Fruit fly (Drosophila melanogaster) whole organism, embryonic: Measurements from ENCODE around the gene CG6216.
A peak's percentile ranks its signal among the peaks of the same experiment; 100 is the strongest.

ENCODE experiments used
- Bgb ChIP-seq: fragments of 200-800 bp; sonication (Bioruptor generic); IDR thresholded peaks from 2 replicates; pipeline ENCODE4 v1.3.6; 2022; ENCODE audit warnings: missing biosample characterization, missing genetic modification characterization; ENCODE audit not compliant: partially characterized antibody
- Blimp-1 ChIP-seq: fragments of 200-800 bp; sonication (Bioruptor generic); optimal IDR thresholded peaks from 3 replicates; lab custom pipeline; 2018; ENCODE audit warnings: missing biosample characterization, missing genetic modification characterization, mild to moderate bottlenecking, moderate library complexity, missing genetic modification reagents
- CG12155 ChIP-seq: fragments of 200-800 bp; sonication (Bioruptor generic); optimal IDR thresholded peaks from 3 replicates; lab custom pipeline; 2016; ENCODE audit warnings: missing biosample characterization, missing genetic modification characterization
- CG13624 ChIP-seq: fragments of 200-800 bp; sonication (Bioruptor generic); optimal IDR thresholded peaks from 2 replicates; lab custom pipeline; 2016; ENCODE audit warnings: missing biosample characterization, missing genetic modification characterization
- CG1529 ChIP-seq: fragments of 200-800 bp; sonication (Bioruptor generic); optimal IDR thresholded peaks from 3 replicates; lab custom pipeline; 2018; ENCODE audit warnings: missing biosample characterization, missing genetic modification characterization
- CG16779 ChIP-seq: fragments of 200-800 bp; sonication (Bioruptor generic); IDR thresholded peaks from 2 replicates; pipeline ENCODE4 v1.3.6; 2022; ENCODE audit warnings: missing biosample characterization, missing genetic modification characterization
- CG17186 ChIP-seq: fragments of 200-800 bp; sonication (Bioruptor generic); optimal IDR thresholded peaks from 3 replicates; lab custom pipeline; 2017; ENCODE audit warnings: missing biosample characterization, missing genetic modification reagents, missing genetic modification characterization
- CG17612 ChIP-seq: fragments of 200-800 bp; sonication (Bioruptor generic); IDR thresholded peaks from 2 replicates; pipeline ENCODE4 v1.3.6; 2022; ENCODE audit warnings: missing biosample characterization, missing genetic modification characterization
- CG2875 ChIP-seq: fragments of 200-800 bp; sonication (Bioruptor generic); optimal IDR thresholded peaks from 2 replicates; lab custom pipeline; 2017; ENCODE audit warnings: missing biosample characterization, mild to moderate bottlenecking, missing genetic modification characterization, missing genetic modification reagents
- CG2889 ChIP-seq: fragments of 200-800 bp; sonication (Bioruptor generic); IDR thresholded peaks from 3 replicates; pipeline ENCODE4 v1.3.6; 2022; ENCODE audit warnings: missing biosample characterization, missing genetic modification characterization
- CG3065 ChIP-seq: fragments of 200-800 bp; sonication (Bioruptor generic); optimal IDR thresholded peaks from 2 replicates; lab custom pipeline; 2016; ENCODE audit warnings: missing biosample characterization, missing genetic modification characterization
- CG33557 ChIP-seq: fragments of 200-800 bp; sonication (Bioruptor generic); optimal IDR thresholded peaks from 2 replicates; lab custom pipeline; 2019; ENCODE audit warnings: missing biosample characterization, mild to moderate bottlenecking, missing genetic modification characterization, moderate library complexity
- CG4707 ChIP-seq: fragments of 200-800 bp; sonication (Bioruptor generic); optimal IDR thresholded peaks from 2 replicates; lab custom pipeline; 2018; ENCODE audit warnings: missing biosample characterization, mild to moderate bottlenecking, missing genetic modification characterization, moderate library complexity
- CG6791 ChIP-seq: fragments of 200-800 bp; sonication (Bioruptor generic); IDR thresholded peaks from 3 replicates; pipeline ENCODE4 v1.3.6; 2022; ENCODE audit warnings: missing biosample characterization, missing genetic modification characterization; ENCODE audit not compliant: partially characterized antibody
- CG7357 ChIP-seq: fragments of 200-800 bp; sonication (Bioruptor generic); IDR thresholded peaks from 3 replicates; pipeline ENCODE4 v1.3.6; 2022; ENCODE audit warnings: missing biosample characterization, missing genetic modification characterization
- CG7786 ChIP-seq: fragments of 200-800 bp; sonication (Bioruptor generic); optimal IDR thresholded peaks from 2 replicates; lab custom pipeline; 2016; ENCODE audit warnings: missing biosample characterization, missing genetic modification characterization
- CG7987 ChIP-seq: fragments of 200-800 bp; sonication (Bioruptor generic); optimal IDR thresholded peaks from 2 replicates; lab custom pipeline; 2018; ENCODE audit warnings: missing biosample characterization, mild to moderate bottlenecking, missing genetic modification characterization, moderate library complexity
- CG9817 ChIP-seq: fragments of 200-800 bp; sonication (Bioruptor generic); optimal IDR thresholded peaks from 2 replicates; lab custom pipeline; 2018; ENCODE audit warnings: missing biosample characterization, mild to moderate bottlenecking, missing genetic modification characterization, moderate library complexity
- Deaf1 ChIP-seq: fragments of 200-800 bp; optimal IDR thresholded peaks from 3 replicates; lab custom pipeline; 2019; ENCODE audit warnings: missing biosample characterization, mild to moderate bottlenecking, missing genetic modification characterization, moderate library complexity
- Doc3 ChIP-seq: fragments of 200-800 bp; sonication (Bioruptor generic); IDR thresholded peaks from 3 replicates; pipeline ENCODE4 v1.3.6; 2022; ENCODE audit warnings: missing biosample characterization, missing genetic modification characterization; ENCODE audit not compliant: partially characterized antibody
- E2f1 ChIP-seq: fragments of 200-800 bp; sonication (Bioruptor generic); IDR thresholded peaks from 2 replicates; pipeline ENCODE4 v1.3.6; 2022; ENCODE audit warnings: missing biosample characterization, missing genetic modification characterization
- Hr78 ChIP-seq, 2 experiments: fragments of 200-800 bp in 1 of 2; fragments of >200 bp in 1 of 2; sonication (Bioruptor generic) in 1 of 2; optimal IDR thresholded peaks; 2 replicates each; lab custom pipeline; 2017 to 2019; ENCODE audit warnings: missing biosample characterization in 2 of 2, missing genetic modification characterization in 2 of 2, mild to moderate bottlenecking in 1 of 2, moderate library complexity in 1 of 2
- Lhr ChIP-seq: fragments of 200-800 bp; sonication (Bioruptor generic); optimal IDR thresholded peaks from 3 replicates; lab custom pipeline; 2017; ENCODE audit warnings: mild to moderate bottlenecking, missing biosample characterization, missing genetic modification reagents, missing genetic modification characterization
- Lim3 ChIP-seq: fragments of 200-800 bp; sonication (Bioruptor generic); IDR thresholded peaks from 2 replicates; pipeline ENCODE4 v1.3.6; 2022; ENCODE audit warnings: missing biosample characterization, missing genetic modification characterization
- MTF-1 ChIP-seq: fragments of 200-800 bp; sonication (Bioruptor generic); optimal IDR thresholded peaks from 2 replicates; lab custom pipeline; 2018; ENCODE audit warnings: missing biosample characterization, mild to moderate bottlenecking, missing genetic modification characterization, borderline replicate concordance
- Med ChIP-seq: fragments of 200-800 bp; sonication (Bioruptor generic); peaks from one replicate; lab custom pipeline; 2016; ENCODE audit warnings: missing biosample characterization, missing genetic modification characterization, mild to moderate bottlenecking, inconsistent platforms, moderate library complexity
- Stat92E ChIP-seq, 3 experiments: fragments of >200 bp in 2 of 3; fragments of 200-800 bp in 1 of 3; sonication (Bioruptor generic) in 1 of 3; optimal IDR thresholded peaks; 2 replicates each; lab custom pipeline; 2017 to 2019; ENCODE audit warnings: missing biosample characterization in 3 of 3, missing genetic modification characterization in 3 of 3, mild to moderate bottlenecking in 1 of 3, moderate library complexity in 1 of 3
- Xrp1 ChIP-seq: fragments of 200-800 bp; sonication (Bioruptor generic); IDR thresholded peaks from 2 replicates; pipeline ENCODE4 v1.3.6; 2022; ENCODE audit warnings: missing biosample characterization, missing genetic modification characterization
- YL-1 ChIP-seq: fragments of 200-800 bp; sonication (Bioruptor generic); optimal IDR thresholded peaks from 3 replicates; lab custom pipeline; 2017; ENCODE audit warnings: missing biosample characterization, mild to moderate bottlenecking, missing genetic modification characterization
- cg ChIP-seq: fragments of 200-800 bp; sonication (Bioruptor generic); optimal IDR thresholded peaks from 3 replicates; lab custom pipeline; 2019; ENCODE audit warnings: missing biosample characterization, mild to moderate bottlenecking, missing genetic modification characterization, moderate library complexity
- croc ChIP-seq: fragments of 200-800 bp; sonication (Bioruptor generic); conservative IDR thresholded peaks from 3 replicates; pipeline ENCODE4 v1.3.6; 2022; ENCODE audit warnings: missing biosample characterization, missing genetic modification characterization
- cwo ChIP-seq: fragments of 200-800 bp; sonication (Bioruptor generic); optimal IDR thresholded peaks from 3 replicates; lab custom pipeline; 2017; ENCODE audit warnings: missing biosample characterization, missing genetic modification characterization, mild to moderate bottlenecking, moderate library complexity, missing genetic modification reagents
- da ChIP-seq: fragments of 200-800 bp; sonication (Bioruptor generic); optimal IDR thresholded peaks from 2 replicates; lab custom pipeline; 2016; ENCODE audit warnings: missing biosample characterization, missing genetic modification characterization
- fd96Cb ChIP-seq: fragments of 200-800 bp; sonication (Bioruptor generic); optimal IDR thresholded peaks from 2 replicates; lab custom pipeline; 2018; ENCODE audit warnings: missing biosample characterization, mild to moderate bottlenecking, missing genetic modification characterization, moderate library complexity
- ind ChIP-seq: fragments of 200-800 bp; sonication (Bioruptor generic); optimal IDR thresholded peaks from 3 replicates; lab custom pipeline; 2016; ENCODE audit warnings: missing biosample characterization, missing genetic modification characterization
- kni ChIP-seq: fragments of 200-800 bp; sonication (Bioruptor generic); optimal IDR thresholded peaks from 3 replicates; lab custom pipeline; 2017; ENCODE audit warnings: mild to moderate bottlenecking, missing biosample characterization, missing genetic modification reagents, missing genetic modification characterization
- oc ChIP-seq: fragments of 200-800 bp; sonication (Bioruptor generic); optimal IDR thresholded peaks from 2 replicates; lab custom pipeline; 2018; ENCODE audit warnings: missing biosample characterization, mild to moderate bottlenecking, missing genetic modification characterization, moderate library complexity
- pros ChIP-seq: fragments of 200-800 bp; sonication (Bioruptor generic); optimal IDR thresholded peaks from 3 replicates; lab custom pipeline; 2019; ENCODE audit warnings: missing biosample characterization, mild to moderate bottlenecking, missing genetic modification characterization, moderate library complexity
- salm ChIP-seq: fragments of 200-800 bp; sonication (Bioruptor generic); optimal IDR thresholded peaks from 2 replicates; lab custom pipeline; 2018; ENCODE audit warnings: missing biosample characterization, mild to moderate bottlenecking, missing genetic modification characterization
- schlank ChIP-seq: fragments of 200-800 bp; sonication (Bioruptor generic); optimal IDR thresholded peaks from 2 replicates; lab custom pipeline; 2018; ENCODE audit warnings: missing biosample characterization, mild to moderate bottlenecking, missing genetic modification characterization
- sd ChIP-seq: fragments of 200-800 bp; sonication (Bioruptor generic); optimal IDR thresholded peaks from 3 replicates; lab custom pipeline; 2018; ENCODE audit warnings: missing biosample characterization, mild to moderate bottlenecking, missing genetic modification characterization, moderate library complexity
- sens ChIP-seq: fragments of 200-800 bp; sonication (Bioruptor generic); peaks from one replicate; lab custom pipeline; 2016; ENCODE audit warnings: missing biosample characterization, missing genetic modification characterization
- tll ChIP-seq, 2 experiments: fragments of 200-800 bp in 1 of 2; fragments of >200 bp in 1 of 2; sonication (Bioruptor generic) in 1 of 2; optimal IDR thresholded peaks; 2 replicates each; lab custom pipeline; 2017 to 2019; ENCODE audit warnings: missing biosample characterization in 2 of 2, missing genetic modification characterization in 2 of 2, mild to moderate bottlenecking in 1 of 2, moderate library complexity in 1 of 2
- tx ChIP-seq: fragments of 200-800 bp; sonication (Bioruptor generic); optimal IDR thresholded peaks from 2 replicates; lab custom pipeline; 2016; ENCODE audit warnings: missing biosample characterization, missing genetic modification characterization
- usp ChIP-seq: fragments of >200 bp; optimal IDR thresholded peaks from 2 replicates; lab custom pipeline; 2017; ENCODE audit warnings: missing biosample characterization, missing genetic modification characterization
- vvl ChIP-seq: fragments of 200-800 bp; sonication (Bioruptor generic); IDR thresholded peaks from 2 replicates; pipeline ENCODE4 v1.3.6; 2022; ENCODE audit warnings: missing biosample characterization, missing genetic modification characterization

The CG6216 gene

dm6 chr3L:11150735-11151287 lies at the start of gene CG6216:
TSS of gene CG6216 (minus strand) at chr3L:11150785.
- TF ChIP-seq Med (peak; percentile 45), CG33557 (GFP tag; lab: Kevin White, UChicago) (peak; percentile 26), CG7786 (GFP tag; lab: Kevin White, UChicago) (no peak), salm (tag; lab: Kevin White, UChicago) (no peak), kni (peak; percentile 73), Lhr (GFP tag; lab: Kevin White, UChicago) (no peak), vvl (GFP tag; lab: Robert Waterston, UW) (peak; percentile 8; the same call in 1 of the 2 replicates), usp (GFP tag; lab: Kevin White, UChicago) (no peak), CG17612 (GFP tag; lab: Robert Waterston, UW) (no peak), Bgb (GFP tag; lab: Robert Waterston, UW) (no peak), CG1529 (GFP tag; lab: Kevin White, UChicago) (no peak), Lim3 (GFP tag; lab: Robert Waterston, UW) (no peak), YL-1 (GFP tag; lab: Kevin White, UChicago) (no peak), fd96Cb (tag; lab: Kevin White, UChicago) (no peak), CG6791 (GFP tag; lab: Robert Waterston, UW) (no peak), oc (peak; percentile 38), Deaf1 (tag; lab: Kevin White, UChicago) (peak; percentile 78), CG13624 (no peak), CG4707 (GFP tag; lab: Kevin White, UChicago) (peak; percentile 12), Hr78 (GFP tag; optimal IDR thresholded peaks at IDR 0.05; lab: Kevin White, UChicago) (peak in 1 of 2 experiments; percentile 38), CG7987 (GFP tag; lab: Kevin White, UChicago) (no peak), CG7357 (no peak), MTF-1 (no peak), CG2889 (GFP tag; lab: Robert Waterston, UW) (no peak), CG9817 (no peak), pros (GFP tag; lab: Kevin White, UChicago) (peak; percentile 96), cwo (GFP tag; lab: Kevin White, UChicago) (peak; percentile 7), sd (tag; lab: Kevin White, UChicago) (peak; percentile 24), da (GFP tag; lab: Kevin White, UChicago) (no peak), cg (GFP tag; lab: Kevin White, UChicago) (peak; percentile 1), CG16779 (GFP tag; lab: Robert Waterston, UW) (no peak), tx (GFP tag; lab: Kevin White, UChicago) (no peak), Doc3 (GFP tag; lab: Robert Waterston, UW) (no peak), CG3065 (GFP tag; lab: Kevin White, UChicago) (no peak), CG17186 (no peak), croc (no peak), Xrp1 (GFP tag; lab: Robert Waterston, UW) (0 out of 2 replicates have a peak, but pooled peaks have one; percentile 15), CG2875 (peak; percentile 38), E2f1 (GFP tag; lab: Robert Waterston, UW) (no peak), tll (GFP tag; optimal IDR thresholded peaks at IDR 0.05; lab: Kevin White, UChicago) (no peak), CG12155 (no peak), Blimp-1 (GFP tag; lab: Kevin White, UChicago) (peak; percentile 99), schlank (no peak), ind (no peak), sens (GFP tag; lab: Kevin White, UChicago) (peak; percentile 62), Stat92E (GFP tag; optimal IDR thresholded peaks at IDR 0.05; lab: Kevin White, UChicago) (peak in 1 of 3 experiments; percentile 3)
- TF ChIP-seq, all 482 proteins: peak for 17
